Fruit fly (Drosophila melanogaster): Measurements from ENCODE around the gene CG2931.

CG2931 gene

DNA sequence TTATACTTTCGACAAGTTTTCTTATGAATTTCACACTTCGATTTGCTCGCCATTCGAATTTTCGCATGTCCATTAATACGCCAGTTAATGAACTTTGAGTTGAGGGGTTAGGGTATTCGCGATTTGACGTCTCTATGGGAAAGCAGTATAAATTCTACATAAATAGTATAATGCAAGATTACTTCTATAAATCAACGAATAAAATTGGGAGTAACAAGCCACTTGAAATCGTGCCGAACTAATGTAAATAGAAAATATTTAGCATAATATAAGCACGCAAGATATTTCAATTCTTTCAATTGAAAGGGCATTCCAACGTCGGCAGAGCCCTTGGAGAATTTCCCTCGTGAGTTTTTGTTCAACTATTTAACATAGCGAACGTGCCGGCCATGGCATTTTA, 47.8 kb downstream of the CG2931 start:
- TF ChIP-seq acj6 (GFP tag; optimal IDR thresholded peaks at IDR 0.05) = no peak
- no peak for TF ChIP-seq CG6792 (GFP tag; optimal IDR thresholded peaks at IDR 0.05)
- no peak for TF ChIP-seq dsx (GFP tag; optimal IDR thresholded peaks at IDR 0.05; ENCODE audit: poor library complexity, severe bottlenecking)
- peak; percentile 52 for TF ChIP-seq Eip78C (GFP tag)
- TF ChIP-seq Hr4 (GFP tag; optimal IDR thresholded peaks at IDR 0.05) = peak; percentile 31
- no peak for TF ChIP-seq Hr39 (GFP tag; optimal IDR thresholded peaks at IDR 0.05)
- TF ChIP-seq CG9139 (GFP tag; optimal IDR thresholded peaks at IDR 0.05) = no peak

DNA sequence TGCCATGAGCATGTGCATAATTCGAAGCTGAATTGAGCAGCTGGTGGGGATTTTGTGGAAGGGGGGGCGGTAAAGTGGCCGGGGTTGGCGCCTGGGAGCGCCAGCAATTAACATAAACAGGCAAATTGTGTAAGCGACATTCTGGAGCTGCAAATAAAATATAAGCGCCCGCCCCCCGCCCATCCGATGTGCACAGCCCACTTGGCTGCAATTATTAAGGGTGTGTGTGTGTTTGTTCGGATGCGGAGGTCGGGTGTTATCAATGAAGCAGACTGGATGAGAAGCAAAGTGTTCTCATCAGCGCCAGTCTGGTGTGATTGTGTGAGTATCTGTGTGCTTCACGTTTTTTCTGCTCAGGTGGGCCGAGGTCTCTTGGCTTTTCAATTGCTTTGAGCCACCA, 48.6 kb downstream of the CG2931 start:
- TF ChIP-seq CG6854 (GFP tag; optimal IDR thresholded peaks at IDR 0.05) (no peak), Blimp-1 (GFP tag; optimal IDR thresholded peaks at IDR 0.05) (no peak), Hr38 (GFP tag; optimal IDR thresholded peaks at IDR 0.05) (no peak), Gug (GFP tag; IDR thresholded peaks at IDR 0.05) (no peak), CG1621 (tag; optimal IDR thresholded peaks at IDR 0.05) (no peak), vri (GFP tag; optimal IDR thresholded peaks at IDR 0.05) (no peak), Eip93F (GFP tag; optimal IDR thresholded peaks at IDR 0.05) (no peak), CG6163 (GFP tag; IDR thresholded peaks at IDR 0.05) (0 out of 3 replicates have a peak, but pooled peaks have one; percentile 22), CG11294 (GFP tag; IDR thresholded peaks at IDR 0.05) (no peak), svp (GFP tag) (peak; percentile 98), Hr4 (GFP tag; optimal IDR thresholded peaks at IDR 0.05) (no peak), CG32006 (GFP tag; optimal IDR thresholded peaks at IDR 0.05) (no peak), OdsH (GFP tag; optimal IDR thresholded peaks at IDR 0.05) (no peak), Eip75B (GFP tag; optimal IDR thresholded peaks at IDR 0.05) (no peak)

- TF ChIP-seq cyc (GFP tag; optimal IDR thresholded peaks at IDR 0.05) = peak; percentile 60
- peak; percentile 62 for TF ChIP-seq CG6276 (GFP tag; optimal IDR thresholded peaks at IDR 0.05)
- TF ChIP-seq CG32006 (GFP tag; optimal IDR thresholded peaks at IDR 0.05) = peak; percentile 78
- no peak for TF ChIP-seq fkh (GFP tag; optimal IDR thresholded peaks at IDR 0.05)
- TF ChIP-seq eg (GFP tag; IDR thresholded peaks at IDR 0.05) = peak; percentile 75
- TF ChIP-seq esn (GFP tag; optimal IDR thresholded peaks at IDR 0.05) = peak; percentile 72
- peak; percentile 40 for TF ChIP-seq CG11902 (GFP tag; optimal IDR thresholded peaks at IDR 0.05)
- peak; percentile 72 for TF ChIP-seq CG31627 (GFP tag; optimal IDR thresholded peaks at IDR 0.05)
- no peak for TF ChIP-seq Eip93F (GFP tag; optimal IDR thresholded peaks at IDR 0.05)
- peak; percentile 18 for TF ChIP-seq CG16779 (tag; optimal IDR thresholded peaks at IDR 0.05)
- peak; percentile 74 for TF ChIP-seq CG10669 (GFP tag; optimal IDR thresholded peaks at IDR 0.05)
- peak; percentile 66 for TF ChIP-seq Eip75B (GFP tag; optimal IDR thresholded peaks at IDR 0.05)
- TF ChIP-seq Sox102F (GFP tag; optimal IDR thresholded peaks at IDR 0.05) = peak; percentile 80
- TF ChIP-seq Met (GFP tag; optimal IDR thresholded peaks at IDR 0.05) = peak; percentile 58
- TF ChIP-seq CG1621 (tag; optimal IDR thresholded peaks at IDR 0.05) = peak; percentile 41
- peak; percentile 69 for TF ChIP-seq lz (GFP tag; optimal IDR thresholded peaks at IDR 0.05)
- peak; percentile 22; the same call in 1 of the 2 replicates for TF ChIP-seq CG11294 (GFP tag; IDR thresholded peaks at IDR 0.05)
- TF ChIP-seq CG6854 (GFP tag; optimal IDR thresholded peaks at IDR 0.05) = no peak
- TF ChIP-seq Ets96B (tag; optimal IDR thresholded peaks at IDR 0.05) = peak; percentile 40
- TF ChIP-seq topi (GFP tag; optimal IDR thresholded peaks at IDR 0.05) = peak; percentile 61
- peak; percentile 63 for TF ChIP-seq acj6 (GFP tag; optimal IDR thresholded peaks at IDR 0.05)
- TF ChIP-seq ss (GFP tag; optimal IDR thresholded peaks at IDR 0.05) = peak; percentile 40 to 93
- peak; percentile 61; the same call in 1 of the 3 replicates for TF ChIP-seq CG8119 (GFP tag; IDR thresholded peaks at IDR 0.05)
- TF ChIP-seq CG6808 (GFP tag; optimal IDR thresholded peaks at IDR 0.05) = peak; percentile 65
- TF ChIP-seq Gug (GFP tag; IDR thresholded peaks at IDR 0.05) = peak; percentile 43; the same call in 1 of the 2 replicates
- TF ChIP-seq CG7368 (GFP tag; optimal IDR thresholded peaks at IDR 0.05) = peak; percentile 41
- peak; percentile 32 for TF ChIP-seq Ets21C (GFP tag; optimal IDR thresholded peaks at IDR 0.05)
- TF ChIP-seq vri (GFP tag; optimal IDR thresholded peaks at IDR 0.05) = peak; percentile 30
- peak; percentile 48 for TF ChIP-seq CG3032 (tag; optimal IDR thresholded peaks at IDR 0.05)
- TF ChIP-seq CG15336 (GFP tag; IDR thresholded peaks at IDR 0.05) = peak; percentile 76
- TF ChIP-seq CG11762 (GFP tag; optimal IDR thresholded peaks at IDR 0.05; ENCODE audit: insufficient read depth) = peak; percentile 11
- peak; percentile 53 for TF ChIP-seq Smox (GFP tag; optimal IDR thresholded peaks at IDR 0.05)
- TF ChIP-seq CG3919 (GFP tag; optimal IDR thresholded peaks at IDR 0.05) = peak; percentile 80
- peak; percentile 71 for TF ChIP-seq Hr4 (GFP tag; optimal IDR thresholded peaks at IDR 0.05)
- TF ChIP-seq salr (GFP tag; optimal IDR thresholded peaks at IDR 0.05) = peak; percentile 27 to 47
- TF ChIP-seq Eip78C (GFP tag) = peak; percentile 94
- peak; percentile 73 for TF ChIP-seq net (GFP tag; optimal IDR thresholded peaks at IDR 0.05)
- TF ChIP-seq CG4318 (GFP tag; optimal IDR thresholded peaks at IDR 0.05) = peak; percentile 40
These were observed 49.8 kb downstream of the CG2931 start for dm6 chr3R:5518627-5519026.

All from whole organism, prepupa.